Worm (Caenorhabditis elegans) whole organism, early embryonic: ENCODE measurements around the gene F35G12.12.

Source experiments
- B0310.2 ChIP-seq: sonication (generic microtip); optimal IDR thresholded peaks from 2 replicates; lab custom pipeline; 2016; ENCODE audit warnings: mild to moderate bottlenecking, missing genetic modification characterization, missing compliant biosample characterization
- aly-1 ChIP-seq: sonication (generic microtip); optimal IDR thresholded peaks from 2 replicates; lab custom pipeline; 2016; ENCODE audit warnings: missing genetic modification characterization, missing compliant biosample characterization
- ama-1 ChIP-seq: fragments of 150-350 bp; optimal IDR thresholded peaks from 2 replicates; lab custom pipeline; 2014
- ceh-13 ChIP-seq: fragments of 200-800 bp; sonication (Bioruptor generic); optimal IDR thresholded peaks from 2 replicates; lab custom pipeline; 2018; ENCODE audit warnings: mild to moderate bottlenecking, missing genetic modification characterization, missing compliant biosample characterization
- ceh-36 ChIP-seq: sonication (generic microtip); optimal IDR thresholded peaks from 2 replicates; lab custom pipeline; 2016; ENCODE audit warnings: missing genetic modification characterization, inconsistent platforms, missing compliant biosample characterization
- ets-7 ChIP-seq: sonication (generic microtip); optimal IDR thresholded peaks from 2 replicates; lab custom pipeline; 2016; ENCODE audit warnings: missing genotype, missing genetic modification characterization, missing compliant biosample characterization
- flt-1 ChIP-seq: fragments of 200-800 bp; sonication (Bioruptor generic); IDR thresholded peaks from 2 replicates; pipeline ENCODE4 v1.3.6; 2022; ENCODE audit warnings: missing genetic modification characterization, missing compliant biosample characterization
- hmbx-1 ChIP-seq: sonication (generic microtip); optimal IDR thresholded peaks from 2 replicates; lab custom pipeline; 2016; ENCODE audit warnings: mild to moderate bottlenecking, missing genetic modification characterization, missing compliant biosample characterization
- hnd-1 ChIP-seq: sonication (generic microtip); optimal IDR thresholded peaks from 2 replicates; lab custom pipeline; 2016; ENCODE audit warnings: missing genetic modification characterization, missing compliant biosample characterization
- pes-1 ChIP-seq: fragments of 200-800 bp; sonication (Bioruptor generic); IDR thresholded peaks from 2 replicates; pipeline ENCODE4 v1.3.6; 2022; ENCODE audit warnings: missing genetic modification reagents, missing genetic modification characterization, missing compliant biosample characterization
- scrt-1 ChIP-seq: fragments of 200-800 bp; sonication (Bioruptor generic); IDR thresholded peaks from 2 replicates; pipeline ENCODE4 v1.3.6; 2022; ENCODE audit warnings: missing genetic modification characterization, missing compliant biosample characterization
- sea-1 ChIP-seq: fragments of 200-800 bp; sonication (Bioruptor generic); conservative IDR thresholded peaks from 2 replicates; pipeline ENCODE4 v1.3.6; 2022; ENCODE audit warnings: missing genetic modification characterization, missing compliant biosample characterization
- tbx-11 ChIP-seq: fragments of 200-800 bp; sonication (Bioruptor generic); IDR thresholded peaks from 2 replicates; pipeline ENCODE4 v1.3.6; 2022; ENCODE audit warnings: missing genetic modification characterization, missing compliant biosample characterization
- tbx-37 ChIP-seq: fragments of 200-800 bp; sonication (Bioruptor generic); conservative IDR thresholded peaks from 2 replicates; pipeline ENCODE4 v1.3.6; 2022; ENCODE audit warnings: missing genetic modification reagents, missing genetic modification characterization, missing compliant biosample characterization

- TF ChIP-seq ama-1 (lab: Kevin White, UChicago): no peak
- no peak for TF ChIP-seq hnd-1 (tag; lab: Kevin White, UChicago)
- no peak for TF ChIP-seq pes-1
- TF ChIP-seq aly-1 (tag; lab: Kevin White, UChicago): no peak
- TF ChIP-seq tbx-37 (GFP tag; lab: Robert Waterston, UW): no peak
- TF ChIP-seq ets-7 (tag; lab: Kevin White, UChicago): no peak
- no peak for TF ChIP-seq hmbx-1 (tag; lab: Kevin White, UChicago)
- peak; percentile 43; the same call in 1 of the 2 replicates for TF ChIP-seq flt-1 (GFP tag; lab: Robert Waterston, UW)
- TF ChIP-seq B0310.2: no peak
- 0 out of 2 replicates have a peak, but pooled peaks have one; percentile 60 for TF ChIP-seq scrt-1
- no peak for TF ChIP-seq ceh-13 (GFP tag; lab: Kevin White, UChicago)
- no peak for TF ChIP-seq sea-1 (GFP tag; lab: Robert Waterston, UW)
- TF ChIP-seq tbx-11 (GFP tag; lab: Robert Waterston, UW): no peak
- TF ChIP-seq ceh-36 (tag; lab: Kevin White, UChicago): no peak
Measured at ce11 chrIII:4587177-4587576, 5.6 kb downstream of the F35G12.12 start, which contains the start of the genes F35G12.7 and smc-4.
